Worm (Caenorhabditis elegans): ENCODE results near the gene ace-1.

The ace-1 gene

ce11 chrX:16331932-16332485, 35.1 kb upstream of the ace-1 start, which contains the start of gene taf-3 (continued):
- TF ChIP-seq dsc-1 (tag; optimal IDR thresholded peaks at IDR 0.05) (peak; percentile 9), nhr-84 (tag; optimal IDR thresholded peaks at IDR 0.05) (no peak), nhr-76 (tag; optimal IDR thresholded peaks at IDR 0.05) (no peak), hlh-4 (tag; optimal IDR thresholded peaks at IDR 0.05) (no peak), fkh-4 (tag; optimal IDR thresholded peaks at IDR 0.05; ENCODE audit: borderline replicate concordance) (no peak), mep-1 (tag; optimal IDR thresholded peaks at IDR 0.05) (peak; percentile 34), snu-23 (GFP tag; optimal IDR thresholded peaks at IDR 0.05) (peak; percentile 57), swsn-7 (tag; optimal IDR thresholded peaks at IDR 0.05) (peak; percentile 22), nhr-11 (tag; optimal IDR thresholded peaks at IDR 0.05) (no peak), ama-1 (optimal IDR thresholded peaks at IDR 0.05) (no peak), irx-1 (tag; optimal IDR thresholded peaks at IDR 0.05) (peak; percentile 20), nhr-12 (tag; optimal IDR thresholded peaks at IDR 0.05) (no peak), lin-13 (GFP tag; optimal IDR thresholded peaks at IDR 0.05) (no peak), pax-3 (tag; optimal IDR thresholded peaks at IDR 0.05) (no peak), mdl-1 (tag; optimal IDR thresholded peaks at IDR 0.05) (peak in 1 of 2 experiments; percentile 60), nhr-90 (tag; optimal IDR thresholded peaks at IDR 0.05; ENCODE audit: poor library complexity) (no peak), nhr-85 (tag) (peak; percentile 35), lin-15B (tag; optimal IDR thresholded peaks at IDR 0.05) (peak; percentile 26), fos-1 (tag; optimal IDR thresholded peaks at IDR 0.05) (peak; percentile 47), C04F5.9 (tag; optimal IDR thresholded peaks at IDR 0.05) (no peak), unc-130 (tag; optimal IDR thresholded peaks at IDR 0.05) (no peak), nhr-77 (tag; optimal IDR thresholded peaks at IDR 0.05) (peak; percentile 5), F16B12.6 (tag; optimal IDR thresholded peaks at IDR 0.05) (no peak), C34B4.2 (tag; optimal IDR thresholded peaks at IDR 0.05) (no peak), lin-39 (tag; optimal IDR thresholded peaks at IDR 0.05) (no peak), Y116A8C.19 (tag; optimal IDR thresholded peaks at IDR 0.05; ENCODE audit: borderline replicate concordance) (no peak), sox-4 (tag; optimal IDR thresholded peaks at IDR 0.05) (no peak), zip-4 (GFP tag; optimal IDR thresholded peaks at IDR 0.05) (no peak), vab-15 (tag; optimal IDR thresholded peaks at IDR 0.05) (no peak), fkh-10 (GFP tag; optimal IDR thresholded peaks at IDR 0.05) (no peak), ceh-82 (tag; optimal IDR thresholded peaks at IDR 0.05) (peak in 1 of 3 experiments; percentile 61), hlh-17 (GFP tag; optimal IDR thresholded peaks at IDR 0.05; ENCODE audit: borderline replicate concordance) (no peak), nhr-20 (tag; optimal IDR thresholded peaks at IDR 0.05) (peak; percentile 62), ceh-90 (tag; optimal IDR thresholded peaks at IDR 0.05) (no peak)

- no peak for TF ChIP-seq egl-27 (tag; optimal IDR thresholded peaks at IDR 0.05)
- TF ChIP-seq nhr-28 (tag; optimal IDR thresholded peaks at IDR 0.05) = no peak
- no peak for TF ChIP-seq grh-1 (GFP tag; IDR thresholded peaks at IDR 0.05)
- TF ChIP-seq skn-1 (tag; optimal IDR thresholded peaks at IDR 0.05) = no peak
- TF ChIP-seq dsc-1 (tag; optimal IDR thresholded peaks at IDR 0.05) = no peak
- no peak for TF ChIP-seq nhr-237 (tag; optimal IDR thresholded peaks at IDR 0.05)
- TF ChIP-seq fkh-4 (tag; optimal IDR thresholded peaks at IDR 0.05; ENCODE audit: borderline replicate concordance) = no peak
- TF ChIP-seq rnt-1 (tag; optimal IDR thresholded peaks at IDR 0.05) = no peak
- TF ChIP-seq Y116A8C.19 (tag; optimal IDR thresholded peaks at IDR 0.05; ENCODE audit: borderline replicate concordance) = no peak
- TF ChIP-seq ama-1 (optimal IDR thresholded peaks at IDR 0.05) = no peak
- TF ChIP-seq dpl-1 (GFP tag; optimal IDR thresholded peaks at IDR 0.05) = no peak
- no peak for TF ChIP-seq nhr-12 (tag; optimal IDR thresholded peaks at IDR 0.05)
- TF ChIP-seq swsn-7 (tag; optimal IDR thresholded peaks at IDR 0.05) = no peak
- TF ChIP-seq mef-2 (tag; optimal IDR thresholded peaks at IDR 0.05) = no peak
- no peak for TF ChIP-seq lir-3 (tag; optimal IDR thresholded peaks at IDR 0.05; ENCODE audit: poor library complexity)
Observed at ce11 chrX:16335396-16335795, 31.7 kb upstream of the ace-1 start.
